Worm (Caenorhabditis elegans) whole organism, L4/young adult: ENCODE results near the gene ceh-40.
"Not testable (repeated sequence)": the region's sequence is repeated elsewhere in the genome, so short reads cannot be mapped to it uniquely, and the experiment has no call there.

ENCODE experiments used
- W03F9.2 ChIP-seq: fragments of 150-350 bp; optimal IDR thresholded peaks from 2 replicates; lab custom pipeline; 2014; ENCODE audit warnings: missing biosample characterization, missing genetic modification characterization
- dao-5 ChIP-seq: sonication (generic microtip); optimal IDR thresholded peaks from 2 replicates; lab custom pipeline; 2016; ENCODE audit warnings: missing genotype, missing genetic modification characterization, moderate library complexity, missing compliant biosample characterization
- him-1 ChIP-seq: sonication (generic microtip); optimal IDR thresholded peaks from 2 replicates; lab custom pipeline; 2016; ENCODE audit warnings: missing genotype, missing genetic modification reagents, missing genetic modification characterization, missing compliant biosample characterization

The ceh-40 gene

ce11 chrX:12313779-12314178 lies 6.8 kb downstream of the ceh-40 start:
- TF ChIP-seq W03F9.2 (tag; lab: Kevin White, UChicago) (no peak), dao-5 (tag; lab: Kevin White, UChicago) (no peak), him-1 (no peak)

ce11 chrX:12308045-12308499 lies 12.5 kb downstream of the ceh-40 start, which contains the start of gene F17A2.16:
Gene F17A2.16, plus strand, starts transcription at chrX:12308449.
- TF ChIP-seq him-1; dao-5 (tag; lab: Kevin White, UChicago); W03F9.2 (tag; lab: Kevin White, UChicago): not testable (repeated sequence)

ce11 chrX:12306565-12306964 lies 14.0 kb downstream of the ceh-40 start, which contains the start of gene phf-32:
Gene phf-32, plus strand, starts transcription at chrX:12306865.
- TF ChIP-seq W03F9.2 (tag; lab: Kevin White, UChicago) (no peak), him-1 (no peak), dao-5 (tag; lab: Kevin White, UChicago) (no peak)

ce11 chrX:12304231-12304630 lies 16.3 kb downstream of the ceh-40 start:
- TF ChIP-seq dao-5 (tag; lab: Kevin White, UChicago) (no peak), W03F9.2 (tag; lab: Kevin White, UChicago) (no peak), him-1 (no peak)

ce11 chrX:12302755-12303154 lies 17.8 kb downstream of the ceh-40 start, which contains the start of gene dot-1.3:
Gene dot-1.3, minus strand, starts transcription at chrX:12302855.
- TF ChIP-seq him-1; W03F9.2 (tag; lab: Kevin White, UChicago); dao-5 (tag; lab: Kevin White, UChicago): not testable (repeated sequence)

ce11 chrX:12299834-12300233 lies 20.7 kb downstream of the ceh-40 start, which contains the start of gene W06D11.5:
Gene W06D11.5, plus strand, starts transcription at chrX:12300134.
- TF ChIP-seq W03F9.2 (tag; lab: Kevin White, UChicago) (no peak), dao-5 (tag; lab: Kevin White, UChicago) (no peak), him-1 (no peak)

- TF ChIP-seq dao-5 (tag; lab: Kevin White, UChicago) (no peak), W03F9.2 (tag; lab: Kevin White, UChicago) (no peak), him-1 (no peak)
Measured at ce11 chrX:12298324-12298723, 22.3 kb downstream of the ceh-40 start, which contains the start of gene W06D11.3. Gene W06D11.3, plus strand, starts transcription at chrX:12298683.

ce11 chrX:12296392-12296791 lies 24.2 kb downstream of the ceh-40 start, which contains the start of gene W06D11.2:
Gene W06D11.2, minus strand, starts transcription at chrX:12296730.
- TF ChIP-seq dao-5 (tag; lab: Kevin White, UChicago) (no peak), him-1 (no peak), W03F9.2 (tag; lab: Kevin White, UChicago) (no peak)

ce11 chrX:12294263-12294662 lies 26.3 kb downstream of the ceh-40 start, which contains the start of gene W06D11.1:
Gene W06D11.1, plus strand, starts transcription at chrX:12294563.
- TF ChIP-seq W03F9.2 (tag; lab: Kevin White, UChicago) (no peak), him-1 (no peak), dao-5 (tag; lab: Kevin White, UChicago) (no peak)

ce11 chrX:12290539-12290938 lies 30.0 kb downstream of the ceh-40 start, which contains the start of gene C04B4.4:
Gene C04B4.4, plus strand, starts transcription at chrX:12290839.
- TF ChIP-seq him-1 (no peak), dao-5 (tag; lab: Kevin White, UChicago) (no peak), W03F9.2 (tag; lab: Kevin White, UChicago) (no peak)

ce11 chrX:12288254-12288653 lies 32.3 kb downstream of the ceh-40 start, which contains the start of gene C04B4.5:
Gene C04B4.5, minus strand, starts transcription at chrX:12288354.
- TF ChIP-seq dao-5 (tag; lab: Kevin White, UChicago) = no peak

ce11 chrX:12285496-12285895 lies 35.1 kb downstream of the ceh-40 start, which contains the start of gene lips-2:
Gene lips-2, plus strand, starts transcription at chrX:12285796.
- no peak for TF ChIP-seq him-1
- no peak for TF ChIP-seq dao-5 (tag; lab: Kevin White, UChicago)
- TF ChIP-seq W03F9.2 (tag; lab: Kevin White, UChicago) = no peak

- no peak for TF ChIP-seq W03F9.2 (tag; lab: Kevin White, UChicago)
- TF ChIP-seq dao-5 (tag; lab: Kevin White, UChicago) = no peak
- TF ChIP-seq him-1 = no peak
Measured at ce11 chrX:12284161-12284560, 36.4 kb downstream of the ceh-40 start.

- TF ChIP-seq W03F9.2 (tag; lab: Kevin White, UChicago) (no peak), dao-5 (tag; lab: Kevin White, UChicago) (no peak), him-1 (no peak)
Measured at ce11 chrX:12282911-12283310, 37.7 kb downstream of the ceh-40 start, which contains the start of gene C04B4.2. Gene C04B4.2, plus strand, starts transcription at chrX:12283281.
